Fruit fly (Drosophila melanogaster): ENCODE measurements around the gene CG18269.

- TF ChIP-seq Ets98B (GFP tag; IDR thresholded peaks at IDR 0.05) (no peak), EcR (GFP tag; optimal IDR thresholded peaks at IDR 0.05) (no peak), CG34367 (tag; optimal IDR thresholded peaks at IDR 0.05) (no peak), CG8301 (tag; optimal IDR thresholded peaks at IDR 0.05) (no peak), CG32121 (GFP tag; IDR thresholded peaks at IDR 0.05) (no peak), rn (GFP tag; IDR thresholded peaks at IDR 0.05) (no peak), CG8159 (tag; optimal IDR thresholded peaks at IDR 0.05) (no peak)
Observed at dm6 chr2L:5596533-5596932, 44.9 kb downstream of the CG18269 start, which contains the start of gene CG18266.

Data from whole organism, pupa.